Fruit fly (Drosophila melanogaster): ENCODE data around the gene CG13465.

CG13465 gene

dm6 chr3L:14964862-14965261, 20.7 kb upstream of the CG13465 start:
- TF ChIP-seq Crg-1 (GFP tag; optimal IDR thresholded peaks at IDR 0.05) (no peak), Mnt (GFP tag; optimal IDR thresholded peaks at IDR 0.05) (no peak), ovo (GFP tag; optimal IDR thresholded peaks at IDR 0.05) (no peak), toe (GFP tag; optimal IDR thresholded peaks at IDR 0.05) (no peak), tj (GFP tag; optimal IDR thresholded peaks at IDR 0.05) (no peak), CG12768 (GFP tag; optimal IDR thresholded peaks at IDR 0.05) (no peak), CG7045 (GFP tag; optimal IDR thresholded peaks at IDR 0.05) (no peak), CG33017 (tag; optimal IDR thresholded peaks at IDR 0.05) (no peak), Clk (GFP tag; optimal IDR thresholded peaks at IDR 0.05) (no peak), CG14711 (tag; optimal IDR thresholded peaks at IDR 0.05) (no peak), cnc (optimal IDR thresholded peaks at IDR 0.05) (no peak), CG5204 (GFP tag; optimal IDR thresholded peaks at IDR 0.05) (no peak), CG1620 (GFP tag; optimal IDR thresholded peaks at IDR 0.05) (no peak), bab1 (GFP tag; optimal IDR thresholded peaks at IDR 0.05) (no peak), CG7101 (tag; optimal IDR thresholded peaks at IDR 0.05) (no peak), Hr96 (GFP tag; optimal IDR thresholded peaks at IDR 0.05) (no peak), CG11617 (GFP tag; optimal IDR thresholded peaks at IDR 0.05) (no peak), kay (GFP tag; ENCODE audit: borderline replicate concordance) (no peak)

- TF ChIP-seq CG33017 (tag; optimal IDR thresholded peaks at IDR 0.05) (no peak), CG12768 (GFP tag; optimal IDR thresholded peaks at IDR 0.05) (no peak), CG14711 (tag; optimal IDR thresholded peaks at IDR 0.05) (no peak), tj (GFP tag; optimal IDR thresholded peaks at IDR 0.05) (no peak), Crg-1 (GFP tag; optimal IDR thresholded peaks at IDR 0.05) (no peak), cic (GFP tag; optimal IDR thresholded peaks at IDR 0.05) (no peak), ovo (GFP tag; optimal IDR thresholded peaks at IDR 0.05) (no peak), CG5204 (GFP tag; optimal IDR thresholded peaks at IDR 0.05) (no peak), toe (GFP tag; optimal IDR thresholded peaks at IDR 0.05) (no peak), cnc (optimal IDR thresholded peaks at IDR 0.05) (no peak), Clk (GFP tag; optimal IDR thresholded peaks at IDR 0.05) (no peak), CG1620 (GFP tag; optimal IDR thresholded peaks at IDR 0.05) (no peak), CG7045 (GFP tag; optimal IDR thresholded peaks at IDR 0.05) (no peak), Hr96 (GFP tag; optimal IDR thresholded peaks at IDR 0.05) (no peak)
Measured at dm6 chr3L:14962729-14963128, 18.6 kb upstream of the CG13465 start.

dm6 chr3L:14961027-14961426, 16.9 kb upstream of the CG13465 start:
- no peak for TF ChIP-seq pad (GFP tag; optimal IDR thresholded peaks at IDR 0.05)
- no peak for TF ChIP-seq CG11617 (GFP tag; optimal IDR thresholded peaks at IDR 0.05)
- no peak for TF ChIP-seq bab1 (GFP tag; optimal IDR thresholded peaks at IDR 0.05)
- no peak for TF ChIP-seq Clk (GFP tag; optimal IDR thresholded peaks at IDR 0.05)
- no peak for TF ChIP-seq cnc (optimal IDR thresholded peaks at IDR 0.05)
- no peak for TF ChIP-seq CG12768 (GFP tag; optimal IDR thresholded peaks at IDR 0.05)
- TF ChIP-seq CG33017 (tag; optimal IDR thresholded peaks at IDR 0.05), result no peak
- no peak for TF ChIP-seq Hr96 (GFP tag; optimal IDR thresholded peaks at IDR 0.05)
- TF ChIP-seq ovo (GFP tag; optimal IDR thresholded peaks at IDR 0.05), result no peak
- TF ChIP-seq cic (GFP tag; optimal IDR thresholded peaks at IDR 0.05), result no peak
- TF ChIP-seq tj (GFP tag; optimal IDR thresholded peaks at IDR 0.05), result no peak
- TF ChIP-seq CG1620 (GFP tag; optimal IDR thresholded peaks at IDR 0.05), result no peak
- TF ChIP-seq kay (GFP tag; ENCODE audit: borderline replicate concordance), result no peak
- TF ChIP-seq CG14711 (tag; optimal IDR thresholded peaks at IDR 0.05), result no peak
- TF ChIP-seq CG7101 (tag; optimal IDR thresholded peaks at IDR 0.05), result no peak
- TF ChIP-seq CG5204 (GFP tag; optimal IDR thresholded peaks at IDR 0.05), result no peak
- TF ChIP-seq toe (GFP tag; optimal IDR thresholded peaks at IDR 0.05), result no peak
- TF ChIP-seq CG7045 (GFP tag; optimal IDR thresholded peaks at IDR 0.05), result no peak
- TF ChIP-seq Crg-1 (GFP tag; optimal IDR thresholded peaks at IDR 0.05), result no peak

DNA sequence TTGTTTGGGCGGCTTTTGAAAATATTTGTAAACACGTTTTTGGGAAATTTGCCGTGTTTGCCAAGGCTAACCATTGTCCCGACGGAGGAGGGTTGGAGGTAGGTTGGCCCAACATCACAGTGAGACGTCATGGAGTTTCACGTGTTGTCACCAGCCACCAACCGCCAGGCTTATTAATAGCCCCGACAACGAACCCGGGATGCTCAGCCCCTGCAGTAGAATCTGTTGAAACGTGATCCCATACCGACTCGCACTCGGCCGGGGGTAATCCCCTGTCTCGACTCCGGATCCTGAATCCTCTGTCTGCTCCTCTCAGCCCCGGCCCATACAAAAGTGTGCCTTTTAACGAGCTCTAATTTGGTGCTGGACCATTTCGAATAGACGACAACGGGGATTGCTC, 16.4 kb upstream of the CG13465 start:
- TF ChIP-seq cnc (optimal IDR thresholded peaks at IDR 0.05) (no peak), Crg-1 (GFP tag; optimal IDR thresholded peaks at IDR 0.05) (no peak), Mnt (GFP tag; optimal IDR thresholded peaks at IDR 0.05) (no peak), CG5204 (GFP tag; optimal IDR thresholded peaks at IDR 0.05) (no peak), CG11617 (GFP tag; optimal IDR thresholded peaks at IDR 0.05) (no peak), ovo (GFP tag; optimal IDR thresholded peaks at IDR 0.05) (no peak), bab1 (GFP tag; optimal IDR thresholded peaks at IDR 0.05) (no peak), toe (GFP tag; optimal IDR thresholded peaks at IDR 0.05) (no peak), CG7101 (tag; optimal IDR thresholded peaks at IDR 0.05) (no peak)

dm6 chr3L:14958613-14959327, 14.6 kb upstream of the CG13465 start:
- TF ChIP-seq cnc (optimal IDR thresholded peaks at IDR 0.05), result no peak

- TF ChIP-seq cic (GFP tag; optimal IDR thresholded peaks at IDR 0.05) (no peak), pad (GFP tag; optimal IDR thresholded peaks at IDR 0.05) (no peak), CG11617 (GFP tag; optimal IDR thresholded peaks at IDR 0.05) (no peak), cnc (optimal IDR thresholded peaks at IDR 0.05) (no peak), CG1620 (GFP tag; optimal IDR thresholded peaks at IDR 0.05) (no peak), Mnt (GFP tag; optimal IDR thresholded peaks at IDR 0.05) (no peak), toe (GFP tag; optimal IDR thresholded peaks at IDR 0.05) (no peak), bab1 (GFP tag; optimal IDR thresholded peaks at IDR 0.05) (no peak), CG7101 (tag; optimal IDR thresholded peaks at IDR 0.05) (no peak), Clk (GFP tag; optimal IDR thresholded peaks at IDR 0.05) (no peak), CG12768 (GFP tag; optimal IDR thresholded peaks at IDR 0.05) (no peak), ovo (GFP tag; optimal IDR thresholded peaks at IDR 0.05) (no peak), kay (GFP tag; ENCODE audit: borderline replicate concordance) (no peak), CG7045 (GFP tag; optimal IDR thresholded peaks at IDR 0.05) (no peak)
Measured at dm6 chr3L:14957033-14957328, 12.8 kb upstream of the CG13465 start.

All from whole organism, adult.